Worm (Caenorhabditis elegans) whole organism, L1 larva: Measurements from ENCODE around the gene srh-248.
"Not testable (repeated sequence)": the region's sequence is repeated elsewhere in the genome, so short reads cannot be mapped to it uniquely, and the experiment has no call there.

Experiments used
- C04F5.9 ChIP-seq: sonication (generic microtip); optimal IDR thresholded peaks from 2 replicates; lab custom pipeline; 2016; ENCODE audit warnings: missing genetic modification characterization, missing compliant biosample characterization
- F16B12.6 ChIP-seq: fragments of 150-350 bp; optimal IDR thresholded peaks from 2 replicates; lab custom pipeline; 2014; ENCODE audit warnings: missing biosample characterization, missing genetic modification characterization
- alr-1 ChIP-seq: fragments of 200-800 bp; sonication (Bioruptor generic); optimal IDR thresholded peaks from 2 replicates; lab custom pipeline; 2018; ENCODE audit warnings: borderline replicate concordance, mild to moderate bottlenecking, missing genetic modification characterization, missing compliant biosample characterization
- blmp-1 ChIP-seq: fragments of 150-350 bp; optimal IDR thresholded peaks from 2 replicates; lab custom pipeline; 2014; ENCODE audit warnings: missing biosample characterization, missing genetic modification characterization
- ceh-8 ChIP-seq: fragments of 200-800 bp; sonication (Bioruptor generic); optimal IDR thresholded peaks from 2 replicates; lab custom pipeline; 2018; ENCODE audit warnings: mild to moderate bottlenecking, missing genetic modification characterization, moderate library complexity, missing compliant biosample characterization
- ceh-88 ChIP-seq: fragments of 200-800 bp; sonication (Bioruptor generic); IDR thresholded peaks from 2 replicates; pipeline ENCODE4 v1.3.6; 2022; ENCODE audit warnings: missing genetic modification characterization, missing compliant biosample characterization
- ces-1 ChIP-seq: fragments of 150-350 bp; optimal IDR thresholded peaks from 2 replicates; lab custom pipeline; 2014; ENCODE audit warnings: missing biosample characterization, missing genetic modification reagents, missing genetic modification characterization
- dsc-1 ChIP-seq: sonication (generic microtip); optimal IDR thresholded peaks from 2 replicates; lab custom pipeline; 2016; ENCODE audit warnings: mild to moderate bottlenecking, missing genetic modification characterization, missing compliant biosample characterization
- efl-1 ChIP-seq, 4 experiments: fragments of 150-350 bp; optimal IDR thresholded peaks in 3 of 4; peaks in 1 of 4; 1 replicate in 1 of 4; 2 replicates in 3 of 4; lab custom pipeline; 2014; ENCODE audit warnings: missing biosample characterization in 2 of 4, missing genetic modification characterization in 2 of 4, missing genetic modification reagents in 2 of 4
- efl-3 ChIP-seq: fragments of 200-800 bp; sonication (Bioruptor generic); optimal IDR thresholded peaks from 2 replicates; lab custom pipeline; 2018; ENCODE audit warnings: mild to moderate bottlenecking, missing genetic modification characterization, missing compliant biosample characterization
- egl-13 ChIP-seq: sonication (generic microtip); optimal IDR thresholded peaks from 2 replicates; lab custom pipeline; 2016; ENCODE audit warnings: missing genotype, missing genetic modification reagents, missing genetic modification characterization, missing compliant biosample characterization
- elt-2 ChIP-seq: sonication (generic microtip); optimal IDR thresholded peaks from 2 replicates; lab custom pipeline; 2016; ENCODE audit warnings: missing genetic modification characterization, mild to moderate bottlenecking, inconsistent platforms, missing compliant biosample characterization, missing genetic modification reagents
- elt-3 ChIP-seq, 6 experiments: fragments of 150-350 bp in 1 of 6; sonication (generic microtip); optimal IDR thresholded peaks; 2 replicates each; lab custom pipeline; 2017 to 2018; ENCODE audit warnings: missing biosample characterization in 6 of 6, missing genetic modification characterization in 6 of 6, inconsistent platforms in 1 of 6
- fkh-8 ChIP-seq: sonication (generic microtip); optimal IDR thresholded peaks from 2 replicates; lab custom pipeline; 2016; ENCODE audit warnings: mild to moderate bottlenecking, missing genetic modification characterization, missing compliant biosample characterization
- hlh-4 ChIP-seq: sonication (generic microtip); optimal IDR thresholded peaks from 2 replicates; lab custom pipeline; 2016; ENCODE audit warnings: mild to moderate bottlenecking, missing genetic modification characterization, missing compliant biosample characterization
- irx-1 ChIP-seq: sonication (generic microtip); optimal IDR thresholded peaks from 2 replicates; lab custom pipeline; 2016; ENCODE audit warnings: missing genetic modification characterization, missing compliant biosample characterization
- jun-1 ChIP-seq: fragments of 150-350 bp; optimal IDR thresholded peaks from 2 replicates; lab custom pipeline; 2014; ENCODE audit warnings: missing biosample characterization, missing genetic modification reagents, missing genetic modification characterization
- lin-15B ChIP-seq: fragments of 150-350 bp; sonication (generic microtip); optimal IDR thresholded peaks from 3 replicates; lab custom pipeline; 2014; ENCODE audit warnings: missing biosample characterization, missing genetic modification characterization
- mdl-1 ChIP-seq, 2 experiments: fragments of 150-350 bp; optimal IDR thresholded peaks; 2 replicates each; lab custom pipeline; 2014 to 2017; ENCODE audit warnings: missing biosample characterization in 2 of 2, missing genetic modification characterization in 2 of 2, inconsistent platforms in 1 of 2
- mep-1 ChIP-seq: fragments of 150-350 bp; optimal IDR thresholded peaks from 2 replicates; lab custom pipeline; 2014; ENCODE audit warnings: missing biosample characterization, missing genetic modification characterization
- nhr-19 ChIP-seq: fragments of 200-800 bp; sonication (Bioruptor generic); conservative IDR thresholded peaks from 2 replicates; pipeline ENCODE4 v1.3.6; 2022; ENCODE audit warnings: missing genetic modification characterization, missing compliant biosample characterization
- nhr-237 ChIP-seq: fragments of 150-350 bp; optimal IDR thresholded peaks from 2 replicates; lab custom pipeline; 2014; ENCODE audit warnings: missing biosample characterization, missing genetic modification characterization
- nhr-47 ChIP-seq: sonication (generic microtip); optimal IDR thresholded peaks from 2 replicates; lab custom pipeline; 2016; ENCODE audit warnings: mild to moderate bottlenecking, missing genetic modification characterization, moderate library complexity, missing compliant biosample characterization
- nhr-77 ChIP-seq: fragments of 150-350 bp; optimal IDR thresholded peaks from 2 replicates; lab custom pipeline; 2014; ENCODE audit warnings: missing biosample characterization, missing genetic modification characterization
- nhr-90 ChIP-seq: sonication (generic microtip); optimal IDR thresholded peaks from 2 replicates; lab custom pipeline; 2016; ENCODE audit warnings: mild to moderate bottlenecking, missing genetic modification characterization, missing compliant biosample characterization; ENCODE audit not compliant: poor library complexity
- pag-3 ChIP-seq: sonication (generic microtip); optimal IDR thresholded peaks from 2 replicates; lab custom pipeline; 2017; ENCODE audit warnings: missing genetic modification characterization, mild to moderate bottlenecking, missing compliant biosample characterization, antibody characterized with exemption, borderline replicate concordance; ENCODE audit not compliant: insufficient read depth
- pax-3 ChIP-seq: fragments of 200-800 bp; sonication (Bioruptor generic); optimal IDR thresholded peaks from 2 replicates; lab custom pipeline; 2018; ENCODE audit warnings: mild to moderate bottlenecking, missing genetic modification characterization, moderate library complexity, missing compliant biosample characterization
- skn-1 ChIP-seq: fragments of 150-350 bp; optimal IDR thresholded peaks from 2 replicates; lab custom pipeline; 2014; ENCODE audit warnings: missing biosample characterization, missing genetic modification characterization
- swsn-7 ChIP-seq: sonication (generic microtip); optimal IDR thresholded peaks from 2 replicates; lab custom pipeline; 2016; ENCODE audit warnings: missing genetic modification characterization, missing compliant biosample characterization
- tlp-1 ChIP-seq: fragments of 150-350 bp; optimal IDR thresholded peaks from 2 replicates; lab custom pipeline; 2014; ENCODE audit warnings: missing biosample characterization, missing genetic modification characterization
- vab-15 ChIP-seq: sonication (generic microtip); optimal IDR thresholded peaks from 2 replicates; lab custom pipeline; 2017; ENCODE audit warnings: missing genotype, mild to moderate bottlenecking, missing genetic modification characterization, missing compliant biosample characterization
- zag-1 ChIP-seq: fragments of 150-350 bp; optimal IDR thresholded peaks from 2 replicates; lab custom pipeline; 2014; ENCODE audit warnings: missing biosample characterization, missing genetic modification characterization
- ztf-11 ChIP-seq, 2 experiments: sonication (generic microtip); optimal IDR thresholded peaks; 2 replicates each; lab custom pipeline; 2016 to 2017; ENCODE audit warnings: missing genetic modification characterization in 2 of 2, missing biosample characterization in 1 of 2, missing compliant biosample characterization in 1 of 2
- ztf-4 ChIP-seq: fragments of 150-350 bp; optimal IDR thresholded peaks from 2 replicates; lab custom pipeline; 2014; ENCODE audit warnings: missing biosample characterization, missing genetic modification characterization

The srh-248 gene

ce11 chrV:2962960-2963359, 7.7 kb upstream of the srh-248 start, which contains the start of gene srw-138:
TSS of gene srw-138 (minus strand) at chrV:2963060.
- TF ChIP-seq hlh-4 (tag; lab: Kevin White, UChicago) (no peak), alr-1 (tag; lab: Kevin White, UChicago) (no peak), tlp-1 (no peak), C04F5.9 (tag; lab: Kevin White, UChicago) (no peak), dsc-1 (tag; lab: Kevin White, UChicago) (no peak), skn-1 (no peak), ceh-88 (no peak), vab-15 (no peak), efl-3 (GFP tag; lab: Kevin White, UChicago) (no peak), irx-1 (tag; lab: Kevin White, UChicago) (no peak), nhr-47 (tag; lab: Kevin White, UChicago) (no peak), F16B12.6 (no peak), ces-1 (GFP tag; lab: Kevin White, UChicago) (no peak), elt-2 (tag; lab: Kevin White, UChicago) (no peak), pag-3 (tag; lab: Kevin White, UChicago) (no peak)

ce11 chrV:2960894-2961293, 5.7 kb upstream of the srh-248 start, which contains the start of gene srw-144:
TSS of gene srw-144 (minus strand) at chrV:2960994.
- TF ChIP-seq efl-1 (optimal IDR thresholded peaks at IDR 0.05; lab: Kevin White, UChicago) (no peak), efl-1 (GFP tag; optimal IDR thresholded peaks at IDR 0.05 in 1 of 2; lab: Kevin White, UChicago) (peak in 1 of 2 experiments; percentile 5), lin-15B (tag; lab: Kevin White, UChicago) (no peak), fkh-8 (tag; lab: Kevin White, UChicago) (no peak)

ce11 chrV:2958202-2958601, 3.0 kb upstream of the srh-248 start, which contains the start of gene srw-142:
TSS of gene srw-142 (minus strand) at chrV:2958302.
- no peak for TF ChIP-seq ceh-8
- TF ChIP-seq hlh-4 (tag; lab: Kevin White, UChicago): no peak
- TF ChIP-seq nhr-90 (tag; lab: Kevin White, UChicago): no peak
- no peak for TF ChIP-seq jun-1 (tag; lab: Kevin White, UChicago)
- TF ChIP-seq ztf-4 (tag; lab: Kevin White, UChicago): no peak
- no peak for TF ChIP-seq nhr-47 (tag; lab: Kevin White, UChicago)
- no peak for TF ChIP-seq pax-3
- TF ChIP-seq C04F5.9 (tag; lab: Kevin White, UChicago): no peak
- no peak for TF ChIP-seq elt-3 (tag; optimal IDR thresholded peaks at IDR 0.05; lab: Kevin White, UChicago)
- TF ChIP-seq swsn-7: no peak
- no peak for TF ChIP-seq mdl-1 (tag; optimal IDR thresholded peaks at IDR 0.05; lab: Kevin White, UChicago)
- TF ChIP-seq nhr-19: no peak
- TF ChIP-seq mep-1 (tag; lab: Kevin White, UChicago): no peak
- no peak for TF ChIP-seq irx-1 (tag; lab: Kevin White, UChicago)
- no peak for TF ChIP-seq blmp-1
- no peak for TF ChIP-seq nhr-77 (tag; lab: Kevin White, UChicago)
- no peak for TF ChIP-seq egl-13 (tag; lab: Kevin White, UChicago)
- no peak for TF ChIP-seq ztf-11 (tag; optimal IDR thresholded peaks at IDR 0.05; lab: Kevin White, UChicago)

- not testable (repeated sequence) for TF ChIP-seq nhr-237, alr-1, zag-1 (tag; lab: Kevin White, UChicago)
Observed at ce11 chrV:2952102-2952501, 3.1 kb downstream of the srh-248 start, which contains the start of gene srw-122. TSS of gene srw-122 (minus strand) at chrV:2952202.
